Fruit fly (Drosophila melanogaster) whole organism, prepupa: Measurements from ENCODE around the gene Pldn.

ENCODE experiments used
- Blimp-1 ChIP-seq: fragments of 200-800 bp; sonication (Bioruptor generic); optimal IDR thresholded peaks from 3 replicates; lab custom pipeline; 2017; ENCODE audit warnings: missing biosample characterization, missing genetic modification characterization, mild to moderate bottlenecking, moderate library complexity, missing genetic modification reagents
- CG11294 ChIP-seq: fragments of 200-800 bp; sonication (Bioruptor generic); IDR thresholded peaks from 2 replicates; pipeline ENCODE4 v1.3.6; 2022; ENCODE audit warnings: missing biosample characterization, missing genetic modification characterization
- CG16779 ChIP-seq: fragments of 200-800 bp; sonication (Bioruptor generic); optimal IDR thresholded peaks from 3 replicates; lab custom pipeline; 2017; ENCODE audit warnings: missing biosample characterization, mild to moderate bottlenecking, missing genetic modification characterization
- CG4318 ChIP-seq: fragments of 200-800 bp; sonication (Bioruptor generic); optimal IDR thresholded peaks from 3 replicates; lab custom pipeline; 2017; ENCODE audit warnings: missing biosample characterization, mild to moderate bottlenecking, missing genetic modification characterization
- CG7368 ChIP-seq: fragments of 200-800 bp; sonication (Bioruptor generic); optimal IDR thresholded peaks from 3 replicates; lab custom pipeline; 2016; ENCODE audit warnings: missing biosample characterization, missing genetic modification characterization
- Gug ChIP-seq: fragments of 200-800 bp; sonication (Bioruptor generic); IDR thresholded peaks from 2 replicates; pipeline ENCODE4 v1.3.6; 2022; ENCODE audit warnings: missing biosample characterization, missing genetic modification characterization
- Hr38 ChIP-seq: sonication (Bioruptor generic); optimal IDR thresholded peaks from 2 replicates; lab custom pipeline; 2016; ENCODE audit warnings: missing biosample characterization, missing genetic modification characterization
- Hr39 ChIP-seq: fragments of 200-800 bp; sonication (Bioruptor generic); optimal IDR thresholded peaks from 2 replicates; lab custom pipeline; 2016; ENCODE audit warnings: missing biosample characterization, missing genetic modification characterization
- Met ChIP-seq: fragments of 200-800 bp; sonication (Bioruptor generic); optimal IDR thresholded peaks from 3 replicates; lab custom pipeline; 2016; ENCODE audit warnings: missing biosample characterization, missing genetic modification characterization
- OdsH ChIP-seq: fragments of 200-800 bp; sonication (Bioruptor generic); optimal IDR thresholded peaks from 3 replicates; lab custom pipeline; 2016; ENCODE audit warnings: missing biosample characterization, missing genetic modification characterization
- acj6 ChIP-seq: fragments of 200-800 bp; sonication (Bioruptor generic); optimal IDR thresholded peaks from 3 replicates; lab custom pipeline; 2016; ENCODE audit warnings: missing biosample characterization, missing genetic modification characterization
- net ChIP-seq: fragments of 200-800 bp; sonication (Bioruptor generic); optimal IDR thresholded peaks from 3 replicates; lab custom pipeline; 2016; ENCODE audit warnings: missing biosample characterization, missing genetic modification characterization

DNA sequence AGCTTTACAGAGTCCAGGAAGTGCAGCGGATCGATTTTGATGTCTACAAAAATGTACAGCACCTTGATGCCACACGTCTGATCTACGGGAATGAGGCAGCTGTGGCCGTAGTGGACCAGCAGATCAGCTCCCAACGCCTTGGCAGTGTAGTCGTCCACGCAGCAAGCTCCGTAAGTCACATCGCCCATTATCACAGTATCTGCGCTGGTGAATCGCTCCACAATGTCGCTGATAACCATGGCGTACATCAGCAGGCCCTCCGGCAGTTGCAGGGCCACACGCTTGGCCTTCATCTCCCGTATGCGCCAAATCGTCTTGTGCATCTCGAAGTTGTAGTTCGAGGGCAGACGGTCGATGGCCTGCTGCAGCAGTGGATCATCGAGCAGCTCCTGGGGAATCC lies 3.9 kb upstream of the Pldn start:
- TF ChIP-seq OdsH (GFP tag; lab: Kevin White, UChicago) (no peak), Hr39 (no peak), CG4318 (GFP tag; lab: Kevin White, UChicago) (no peak), Blimp-1 (GFP tag; lab: Kevin White, UChicago) (no peak), CG11294 (GFP tag; lab: Robert Waterston, UW) (no peak), Met (GFP tag; lab: Kevin White, UChicago) (no peak), Gug (GFP tag; lab: Robert Waterston, UW) (no peak), acj6 (GFP tag; lab: Kevin White, UChicago) (no peak), net (GFP tag; lab: Kevin White, UChicago) (no peak), CG7368 (GFP tag; lab: Kevin White, UChicago) (no peak), CG16779 (no peak), Hr38 (GFP tag; lab: Kevin White, UChicago) (no peak)
